Worm (Caenorhabditis elegans): Measurements from ENCODE around the gene gln-5.

Gene gln-5

DNA sequence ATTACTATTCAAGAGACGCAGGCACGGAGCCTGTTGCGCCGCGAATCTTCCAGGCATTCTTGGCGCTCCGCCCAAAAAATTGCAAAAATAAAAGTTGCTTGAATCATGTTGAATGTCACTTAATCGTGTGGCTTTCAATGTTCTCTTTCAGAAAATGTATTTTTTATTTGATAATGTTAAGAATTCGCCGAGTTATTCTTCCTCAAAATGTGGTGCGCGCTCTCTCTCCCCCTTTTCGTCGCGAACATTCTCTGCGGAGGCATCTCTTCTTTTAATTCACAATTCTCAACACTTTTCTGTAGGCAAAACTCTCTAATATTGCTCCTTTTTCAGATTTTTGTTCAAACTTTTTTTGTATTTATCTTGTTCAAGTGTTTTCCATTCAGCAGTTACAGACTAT is 4.9 kb upstream of the gln-5 start (continued):
- TF ChIP-seq cnd-1 (tag; optimal IDR thresholded peaks at IDR 0.05) (peak; percentile 93), ham-2 (GFP tag; optimal IDR thresholded peaks at IDR 0.05) (peak; percentile 20), unc-120 (tag; optimal IDR thresholded peaks at IDR 0.05; ENCODE audit: poor library complexity, severe bottlenecking) (peak; percentile 78), mep-1 (tag; optimal IDR thresholded peaks at IDR 0.05) (peak; percentile 99), nhr-12 (tag; optimal IDR thresholded peaks at IDR 0.05) (no peak), hlh-1 (tag; optimal IDR thresholded peaks at IDR 0.05) (peak; percentile 41), nhr-76 (tag; optimal IDR thresholded peaks at IDR 0.05) (no peak), snpc-4 (tag; optimal IDR thresholded peaks at IDR 0.05) (no peak), ceh-39 (tag; optimal IDR thresholded peaks at IDR 0.05) (peak; percentile 96), sptf-1 (tag; optimal IDR thresholded peaks at IDR 0.05) (peak; percentile 93), tbx-8 (GFP tag; optimal IDR thresholded peaks at IDR 0.05) (peak; percentile 82), mls-2 (tag; optimal IDR thresholded peaks at IDR 0.05) (peak; percentile 93), flh-1 (GFP tag; optimal IDR thresholded peaks at IDR 0.05) (peak; percentile 45), unc-39 (tag; optimal IDR thresholded peaks at IDR 0.05) (peak; percentile 16), nhr-2 (tag; optimal IDR thresholded peaks at IDR 0.05) (peak; percentile 44)

DNA sequence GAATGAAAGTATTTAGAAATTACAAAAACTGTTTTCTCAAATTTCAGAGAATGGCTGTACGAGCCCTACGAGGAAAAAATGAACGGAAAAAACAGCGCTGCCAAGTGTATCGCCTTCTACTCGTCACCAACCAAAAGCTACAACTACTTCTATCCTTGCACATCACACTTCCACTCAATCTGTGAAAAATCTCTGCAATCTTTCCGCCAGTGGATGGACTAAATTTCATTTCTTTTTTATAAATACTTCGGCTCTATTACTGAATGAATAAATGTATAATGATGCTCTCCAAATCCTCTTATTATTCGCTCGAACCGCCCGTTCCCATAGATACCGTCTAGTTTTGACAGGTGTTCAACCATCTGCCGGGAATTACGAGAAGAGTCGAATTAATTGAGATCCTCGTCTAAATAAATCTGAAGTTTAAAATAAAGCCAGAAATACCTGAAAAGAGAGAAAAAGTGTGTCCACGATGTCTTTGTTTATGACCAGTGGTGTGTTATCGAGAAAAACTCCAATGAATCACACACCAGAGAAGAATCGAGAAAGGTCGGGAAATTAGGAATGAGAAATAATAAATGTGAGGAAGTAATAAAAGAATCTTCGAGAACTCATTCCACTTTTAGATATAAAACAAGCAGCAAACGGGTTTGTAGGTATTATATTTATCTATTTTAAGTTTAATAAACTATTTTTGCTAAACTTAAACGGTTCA is 4.2 kb upstream of the gln-5 start:
- TF ChIP-seq pha-4 (tag; optimal IDR thresholded peaks at IDR 0.05) = no peak
- no peak for TF ChIP-seq elt-3 (tag; optimal IDR thresholded peaks at IDR 0.05)
- TF ChIP-seq ces-1 (GFP tag; optimal IDR thresholded peaks at IDR 0.05) = no peak
- peak; percentile 75 for TF ChIP-seq cnd-1 (tag; optimal IDR thresholded peaks at IDR 0.05)

DNA sequence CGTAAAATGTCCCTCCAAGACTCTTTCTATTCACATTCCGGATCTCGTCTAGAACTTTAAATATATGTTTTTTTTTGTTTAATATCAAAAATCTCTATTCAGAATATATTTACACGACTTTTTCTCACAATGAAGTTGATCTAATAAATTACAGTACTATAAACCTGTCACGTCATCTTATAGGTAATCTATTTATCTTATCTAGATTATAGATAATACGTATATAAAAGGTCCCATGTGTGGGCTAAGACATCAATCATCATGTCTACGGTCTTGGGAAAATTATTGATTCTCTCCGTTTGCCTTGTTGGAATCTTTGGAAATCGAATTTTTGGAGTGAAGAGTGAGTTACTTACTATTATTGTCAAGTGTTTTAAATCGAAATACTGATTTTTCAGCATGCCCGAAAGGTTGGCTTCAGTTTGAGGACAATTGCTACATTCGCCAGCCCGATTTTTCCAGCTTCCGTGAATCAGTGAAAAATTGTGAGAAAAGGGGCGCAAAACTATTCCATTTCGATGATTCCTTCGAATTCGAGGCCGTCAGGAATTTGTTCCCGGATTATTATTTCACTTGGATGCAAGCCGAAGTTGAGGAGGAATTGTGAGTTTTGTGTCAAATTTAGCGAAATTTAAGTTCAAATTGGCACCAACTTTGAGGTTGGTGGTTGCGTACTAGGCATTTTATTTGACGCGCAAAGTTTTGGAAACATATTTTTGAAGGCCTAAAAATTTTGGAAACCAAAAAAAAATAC is 3.4 kb upstream of the gln-5 start, which contains the start of gene clec-196:
TSS of gene clec-196 (plus strand) at position 252 of the 754 bp plus-strand sequence.
- TF ChIP-seq unc-62 (GFP tag; optimal IDR thresholded peaks at IDR 0.05) (peak; percentile 81), blmp-1 (tag; optimal IDR thresholded peaks at IDR 0.05) (no peak), nhr-2 (tag; optimal IDR thresholded peaks at IDR 0.05) (peak; percentile 51), elt-1 (tag; optimal IDR thresholded peaks at IDR 0.05; ENCODE audit: borderline replicate concordance, insufficient read depth) (peak; percentile 92), unc-120 (tag; optimal IDR thresholded peaks at IDR 0.05; ENCODE audit: poor library complexity, severe bottlenecking) (no peak), ceh-39 (tag; optimal IDR thresholded peaks at IDR 0.05) (peak; percentile 3), ceh-43 (GFP tag; optimal IDR thresholded peaks at IDR 0.05) (no peak)

DNA sequence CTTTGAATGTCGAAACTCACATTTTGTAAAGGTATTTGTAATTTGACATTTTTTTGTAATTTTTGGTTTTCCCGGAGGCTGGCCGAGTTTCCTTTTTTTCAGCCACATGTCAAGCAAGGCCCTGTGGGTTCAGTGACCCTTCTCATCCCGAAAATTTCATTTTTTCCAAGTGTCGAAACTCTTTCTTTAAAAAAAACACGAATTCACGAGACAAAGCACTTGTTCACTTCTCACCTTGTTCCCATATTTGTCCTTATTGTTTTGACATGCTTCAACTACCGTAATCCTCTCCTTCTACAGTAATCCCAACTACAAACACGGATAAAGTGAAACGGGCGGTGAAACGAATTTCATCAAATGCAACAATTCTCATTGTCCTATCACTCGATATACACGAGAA is 1.8 kb upstream of the gln-5 start, which contains the start of gene lhfp-4:
TSS of gene lhfp-4 (plus strand) at position 301 of the 400 bp plus-strand sequence.
- TF ChIP-seq lin-13 (tag; optimal IDR thresholded peaks at IDR 0.05) (no peak), bed-3 (GFP tag; optimal IDR thresholded peaks at IDR 0.05) (no peak), hlh-1 (tag; optimal IDR thresholded peaks at IDR 0.05) (no peak), lin-32 (GFP tag; optimal IDR thresholded peaks at IDR 0.05) (no peak), nhr-12 (tag; optimal IDR thresholded peaks at IDR 0.05) (no peak), nhr-76 (tag; optimal IDR thresholded peaks at IDR 0.05) (no peak), ceh-83 (GFP tag; optimal IDR thresholded peaks at IDR 0.05) (no peak), zip-8 (tag; optimal IDR thresholded peaks at IDR 0.05) (no peak), elt-1 (tag; optimal IDR thresholded peaks at IDR 0.05; ENCODE audit: borderline replicate concordance, insufficient read depth) (no peak), ceh-39 (tag; optimal IDR thresholded peaks at IDR 0.05) (no peak), unc-39 (tag; optimal IDR thresholded peaks at IDR 0.05) (no peak), snpc-4 (tag; optimal IDR thresholded peaks at IDR 0.05) (no peak), M03D4.4 (tag; optimal IDR thresholded peaks at IDR 0.05) (no peak), ztf-11 (tag; optimal IDR thresholded peaks at IDR 0.05) (no peak), nhr-28 (tag; optimal IDR thresholded peaks at IDR 0.05) (no peak), unc-62 (GFP tag; optimal IDR thresholded peaks at IDR 0.05) (no peak), lsy-2 (tag; optimal IDR thresholded peaks at IDR 0.05) (no peak)

Measured in whole organism, mixed stage, embryonic.